Worm (Caenorhabditis elegans) whole organism, L2 larva: ENCODE data around the gene C09B8.3.

ENCODE experiments used
- aly-2 ChIP-seq: fragments of 150-350 bp; optimal IDR thresholded peaks from 2 replicates; lab custom pipeline; 2014; ENCODE audit warnings: missing biosample characterization, missing genetic modification characterization
- ceh-82 ChIP-seq: fragments of 150-350 bp; optimal IDR thresholded peaks from 2 replicates; lab custom pipeline; 2014; ENCODE audit warnings: missing biosample characterization, missing genetic modification characterization
- elt-3 ChIP-seq: sonication (generic microtip); optimal IDR thresholded peaks from 2 replicates; lab custom pipeline; 2017; ENCODE audit warnings: missing biosample characterization, missing genetic modification characterization
- mdl-1 ChIP-seq, 2 experiments: fragments of 150-350 bp in 1 of 2; sonication (generic microtip) in 1 of 2; optimal IDR thresholded peaks; 2 replicates each; lab custom pipeline; 2017; ENCODE audit warnings: missing biosample characterization in 2 of 2, missing genetic modification characterization in 2 of 2
- nhr-11 ChIP-seq: fragments of 150-350 bp; optimal IDR thresholded peaks from 2 replicates; lab custom pipeline; 2014; ENCODE audit warnings: missing biosample characterization, missing genetic modification characterization
- nhr-77 ChIP-seq: fragments of 150-350 bp; optimal IDR thresholded peaks from 2 replicates; lab custom pipeline; 2014; ENCODE audit warnings: missing biosample characterization, missing genetic modification characterization
- sma-3 ChIP-seq: sonication (generic microtip); optimal IDR thresholded peaks from 2 replicates; lab custom pipeline; 2016; ENCODE audit warnings: missing genetic modification reagents, missing genetic modification characterization, missing compliant biosample characterization
- sma-9 ChIP-seq, 2 experiments: fragments of 150-350 bp in 1 of 2; sonication (generic microtip) in 1 of 2; optimal IDR thresholded peaks; 2 replicates each; lab custom pipeline; 2014 to 2016; ENCODE audit warnings: missing genetic modification characterization in 2 of 2, mild to moderate bottlenecking in 1 of 2, missing biosample characterization in 1 of 2, missing compliant biosample characterization in 1 of 2, missing genetic modification reagents in 1 of 2, moderate library complexity in 1 of 2
- snpc-4 ChIP-seq: fragments of 150-350 bp; optimal IDR thresholded peaks from 2 replicates; lab custom pipeline; 2014; ENCODE audit warnings: missing biosample characterization, missing genetic modification characterization
- unc-39 ChIP-seq: fragments of 150-350 bp; optimal IDR thresholded peaks from 2 replicates; lab custom pipeline; 2014; ENCODE audit warnings: missing biosample characterization, missing genetic modification characterization
- zag-1 ChIP-seq: fragments of 150-350 bp; optimal IDR thresholded peaks from 2 replicates; lab custom pipeline; 2014; ENCODE audit warnings: missing biosample characterization, missing genetic modification characterization
- ztf-11 ChIP-seq: sonication (generic microtip); optimal IDR thresholded peaks from 2 replicates; lab custom pipeline; 2017; ENCODE audit warnings: missing biosample characterization, missing genetic modification characterization
- ztf-4 ChIP-seq: fragments of 150-350 bp; optimal IDR thresholded peaks from 2 replicates; lab custom pipeline; 2014; ENCODE audit warnings: missing biosample characterization, missing genetic modification characterization

DNA sequence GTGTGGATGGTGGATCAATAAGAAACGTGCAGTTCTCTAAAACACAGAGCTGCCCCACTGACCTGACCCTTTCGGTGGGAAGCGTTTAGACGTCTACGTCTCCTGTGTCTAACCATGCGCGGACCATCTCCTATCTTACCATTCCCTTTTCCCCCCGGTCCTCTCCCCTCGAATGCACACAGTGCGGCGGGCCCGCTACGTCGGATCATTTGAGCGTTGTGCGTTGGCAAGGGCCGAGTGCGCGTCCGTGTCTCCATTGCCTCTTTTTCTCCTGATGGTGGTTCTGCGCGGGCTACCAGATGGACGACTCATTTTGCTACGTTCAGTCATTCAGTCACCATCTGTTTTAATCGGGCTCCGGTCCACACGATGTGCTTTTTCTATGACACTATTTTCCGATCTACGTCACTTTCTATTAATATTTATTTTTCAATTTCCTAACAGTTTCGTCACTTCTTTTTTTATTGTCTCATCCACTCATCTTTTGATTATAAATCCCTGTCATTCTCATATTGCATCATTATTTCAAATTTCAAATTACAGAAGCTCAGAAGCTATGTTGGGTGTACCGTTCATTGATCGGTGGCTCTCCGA is 14.8 kb downstream of the C09B8.3 start, which contains the start of gene inx-3:
- TF ChIP-seq ztf-4 (tag; lab: Kevin White, UChicago) (no peak), mdl-1 (tag; optimal IDR thresholded peaks at IDR 0.05; lab: Kevin White, UChicago) (no peak), snpc-4 (tag; lab: Kevin White, UChicago) (no peak), nhr-11 (tag; lab: Kevin White, UChicago) (no peak), nhr-77 (tag; lab: Kevin White, UChicago) (no peak), elt-3 (no peak), unc-39 (no peak), sma-9 (GFP tag; optimal IDR thresholded peaks at IDR 0.05; lab: Kevin White, UChicago) (no peak), sma-9 (tag; optimal IDR thresholded peaks at IDR 0.05; lab: Kevin White, UChicago) (no peak), sma-3 (no peak), zag-1 (tag; lab: Kevin White, UChicago) (no peak), ztf-11 (tag; lab: Kevin White, UChicago) (no peak), ceh-82 (no peak), aly-2 (tag; lab: Kevin White, UChicago) (no peak)
